Fruit fly (Drosophila melanogaster) whole organism, embryonic: Measurements from ENCODE around the gene CARPB.

Experiments
- CG10366 ChIP-seq: fragments of 200-800 bp; sonication (Bioruptor generic); IDR thresholded peaks from 2 replicates; pipeline ENCODE4 v1.3.6; 2022; ENCODE audit warnings: missing biosample characterization, missing genetic modification characterization
- CG10431 ChIP-seq: fragments of 200-800 bp; sonication (Bioruptor generic); optimal IDR thresholded peaks from 3 replicates; lab custom pipeline; 2018; ENCODE audit warnings: missing biosample characterization, mild to moderate bottlenecking, missing genetic modification characterization
- CG10979 ChIP-seq: fragments of 200-800 bp; sonication (Bioruptor generic); optimal IDR thresholded peaks from 2 replicates; lab custom pipeline; 2018; ENCODE audit warnings: missing biosample characterization, mild to moderate bottlenecking, missing genetic modification characterization, moderate library complexity
- CG12299 ChIP-seq: fragments of 200-800 bp; sonication (Bioruptor generic); optimal IDR thresholded peaks from 2 replicates; lab custom pipeline; 2018; ENCODE audit warnings: missing biosample characterization, mild to moderate bottlenecking, missing genetic modification characterization
- CG12391 ChIP-seq: fragments of 200-800 bp; sonication (Bioruptor generic); optimal IDR thresholded peaks from 3 replicates; lab custom pipeline; 2018; ENCODE audit warnings: missing biosample characterization, mild to moderate bottlenecking, missing genetic modification characterization, moderate library complexity
- CG13424 ChIP-seq: fragments of 200-800 bp; sonication (Bioruptor generic); optimal IDR thresholded peaks from 2 replicates; lab custom pipeline; 2019; ENCODE audit warnings: missing biosample characterization, mild to moderate bottlenecking, missing genetic modification characterization, moderate library complexity
- CG14667 ChIP-seq: fragments of 200-800 bp; sonication (Bioruptor generic); IDR thresholded peaks from 2 replicates; pipeline ENCODE4 v1.3.6; 2022; ENCODE audit warnings: missing biosample characterization, missing genetic modification characterization
- CG15601 ChIP-seq: fragments of 200-800 bp; sonication (Bioruptor generic); optimal IDR thresholded peaks from 3 replicates; lab custom pipeline; 2019; ENCODE audit warnings: missing biosample characterization, mild to moderate bottlenecking, missing genetic modification characterization, moderate library complexity
- CG17328 ChIP-seq: fragments of 200-800 bp; sonication (Bioruptor generic); IDR thresholded peaks from 2 replicates; pipeline ENCODE4 v1.3.6; 2022; ENCODE audit warnings: missing biosample characterization, missing genetic modification characterization
- CG18262 ChIP-seq: fragments of 200-800 bp; optimal IDR thresholded peaks from 3 replicates; lab custom pipeline; 2019; ENCODE audit warnings: missing biosample characterization, mild to moderate bottlenecking, missing genetic modification characterization, moderate library complexity
- CG1832 ChIP-seq: fragments of 200-800 bp; sonication (Bioruptor generic); optimal IDR thresholded peaks from 2 replicates; lab custom pipeline; 2017; ENCODE audit warnings: missing biosample characterization, mild to moderate bottlenecking, missing genetic modification characterization, inconsistent platforms
- CG18619 ChIP-seq: fragments of 200-800 bp; sonication (Bioruptor generic); optimal IDR thresholded peaks from 3 replicates; lab custom pipeline; 2017; ENCODE audit warnings: missing biosample characterization, mild to moderate bottlenecking, missing genetic modification characterization
- CG3281 ChIP-seq: fragments of 200-800 bp; sonication (Bioruptor generic); optimal IDR thresholded peaks from 3 replicates; lab custom pipeline; 2017; ENCODE audit warnings: missing biosample characterization, mild to moderate bottlenecking, missing genetic modification characterization
- CG4424 ChIP-seq: fragments of 200-800 bp; sonication (Bioruptor generic); optimal IDR thresholded peaks from 3 replicates; lab custom pipeline; 2016; ENCODE audit warnings: missing biosample characterization, missing genetic modification characterization
- CG5180 ChIP-seq: fragments of 200-800 bp; sonication (Bioruptor generic); optimal IDR thresholded peaks from 3 replicates; lab custom pipeline; 2017; ENCODE audit warnings: missing biosample characterization, missing genetic modification characterization, mild to moderate bottlenecking, moderate library complexity, missing genetic modification reagents
- CG8924 ChIP-seq: fragments of 200-800 bp; optimal IDR thresholded peaks from 3 replicates; lab custom pipeline; 2019; ENCODE audit warnings: missing biosample characterization, mild to moderate bottlenecking, missing genetic modification characterization, moderate library complexity
- CG9215 ChIP-seq: fragments of 200-800 bp; sonication (Bioruptor generic); IDR thresholded peaks from 2 replicates; pipeline ENCODE4 v1.3.6; 2022; ENCODE audit warnings: missing biosample characterization, missing genetic modification characterization
- Doc2 ChIP-seq: fragments of 200-800 bp; sonication (Bioruptor generic); IDR thresholded peaks from 2 replicates; pipeline ENCODE4 v1.3.6; 2022; ENCODE audit warnings: missing biosample characterization, missing genetic modification characterization
- Drgx ChIP-seq: fragments of 200-800 bp; sonication (Bioruptor generic); IDR thresholded peaks from 2 replicates; pipeline ENCODE4 v1.3.6; 2022; ENCODE audit warnings: missing biosample characterization, missing genetic modification characterization
- E2f2 ChIP-seq: fragments of 200-800 bp; sonication (Bioruptor generic); IDR thresholded peaks from 2 replicates; pipeline ENCODE4 v1.3.6; 2022; ENCODE audit warnings: missing biosample characterization, missing genetic modification characterization
- Eip74EF ChIP-seq, 2 experiments: fragments of 200-800 bp in 1 of 2; fragments of >200 bp in 1 of 2; sonication (Bioruptor generic) in 1 of 2; optimal IDR thresholded peaks; 2 replicates each; lab custom pipeline; 2017 to 2019; ENCODE audit warnings: missing biosample characterization in 2 of 2, missing genetic modification characterization in 2 of 2, mild to moderate bottlenecking in 1 of 2, moderate library complexity in 1 of 2
- Ets65A ChIP-seq: fragments of 200-800 bp; sonication (Bioruptor generic); peaks from one replicate; lab custom pipeline; 2016; ENCODE audit warnings: missing biosample characterization, missing genetic modification characterization
- HLH4C ChIP-seq: fragments of 200-800 bp; sonication (Bioruptor generic); IDR thresholded peaks from 3 replicates; pipeline ENCODE4 v1.3.6; 2022; ENCODE audit warnings: missing biosample characterization, missing genetic modification characterization; ENCODE audit not compliant: partially characterized antibody
- Hmr ChIP-seq: fragments of 200-800 bp; sonication (Bioruptor generic); optimal IDR thresholded peaks from 3 replicates; lab custom pipeline; 2017; ENCODE audit warnings: mild to moderate bottlenecking, missing biosample characterization, missing genetic modification reagents, missing genetic modification characterization
- Hr3 ChIP-seq: fragments of 200-800 bp; sonication (Bioruptor generic); optimal IDR thresholded peaks from 3 replicates; lab custom pipeline; 2016; ENCODE audit warnings: missing biosample characterization, missing genetic modification characterization
- Hr78 ChIP-seq, 2 experiments: fragments of 200-800 bp in 1 of 2; fragments of >200 bp in 1 of 2; sonication (Bioruptor generic) in 1 of 2; optimal IDR thresholded peaks; 2 replicates each; lab custom pipeline; 2017 to 2019; ENCODE audit warnings: missing biosample characterization in 2 of 2, missing genetic modification characterization in 2 of 2, mild to moderate bottlenecking in 1 of 2, moderate library complexity in 1 of 2
- Jarid2 ChIP-seq: fragments of 200-800 bp; sonication (Bioruptor generic); optimal IDR thresholded peaks from 3 replicates; lab custom pipeline; 2017; ENCODE audit warnings: mild to moderate bottlenecking, missing biosample characterization, missing genetic modification reagents, missing genetic modification characterization
- NFAT ChIP-seq: fragments of 200-800 bp; sonication (Bioruptor generic); IDR thresholded peaks from 2 replicates; pipeline ENCODE4 v1.3.6; 2022; ENCODE audit warnings: missing biosample characterization, missing genetic modification characterization
- Neu2 ChIP-seq: fragments of 200-800 bp; sonication (Bioruptor generic); optimal IDR thresholded peaks from 3 replicates; lab custom pipeline; 2016; ENCODE audit warnings: missing biosample characterization, missing genetic modification characterization, borderline replicate concordance
- PHDP ChIP-seq: fragments of 200-800 bp; sonication (Bioruptor generic); optimal IDR thresholded peaks from 3 replicates; lab custom pipeline; 2018; ENCODE audit warnings: missing biosample characterization, mild to moderate bottlenecking, missing genetic modification characterization, moderate library complexity
- Rx ChIP-seq: fragments of 200-800 bp; sonication (Bioruptor generic); IDR thresholded peaks from 2 replicates; pipeline ENCODE4 v1.3.6; 2022; ENCODE audit warnings: missing biosample characterization, missing genetic modification characterization
- Xbp1 ChIP-seq: fragments of 200-800 bp; sonication (Bioruptor generic); optimal IDR thresholded peaks from 3 replicates; lab custom pipeline; 2016; ENCODE audit warnings: missing biosample characterization, mild to moderate bottlenecking, missing genetic modification characterization
- amos ChIP-seq: fragments of 200-800 bp; sonication (Bioruptor generic); IDR thresholded peaks from 2 replicates; pipeline ENCODE4 v1.3.6; 2022; ENCODE audit warnings: missing biosample characterization, missing genetic modification characterization; ENCODE audit not compliant: partially characterized antibody
- caup ChIP-seq: fragments of 200-800 bp; sonication (Bioruptor generic); optimal IDR thresholded peaks from 3 replicates; lab custom pipeline; 2017; ENCODE audit warnings: missing biosample characterization, mild to moderate bottlenecking, missing genetic modification characterization, moderate library complexity; ENCODE audit not compliant: severe bottlenecking
- crp ChIP-seq, 2 experiments: fragments of 200-800 bp; sonication (Bioruptor generic); optimal IDR thresholded peaks; 2 replicates in 1 of 2; 3 replicates in 1 of 2; lab custom pipeline; 2017; ENCODE audit warnings: missing biosample characterization in 2 of 2, missing genetic modification characterization in 2 of 2, mild to moderate bottlenecking in 1 of 2, moderate library complexity in 1 of 2
- cwo ChIP-seq: fragments of 200-800 bp; sonication (Bioruptor generic); optimal IDR thresholded peaks from 3 replicates; lab custom pipeline; 2017; ENCODE audit warnings: missing biosample characterization, missing genetic modification characterization, mild to moderate bottlenecking, moderate library complexity, missing genetic modification reagents
- ems ChIP-seq: fragments of 200-800 bp; sonication (Bioruptor generic); optimal IDR thresholded peaks from 3 replicates; lab custom pipeline; 2016; ENCODE audit warnings: missing biosample characterization, missing genetic modification characterization
- eyg ChIP-seq: fragments of 200-800 bp; sonication (Bioruptor generic); optimal IDR thresholded peaks from 3 replicates; lab custom pipeline; 2016; ENCODE audit warnings: missing biosample characterization, missing genetic modification characterization
- fd64A ChIP-seq: fragments of 200-800 bp; sonication (Bioruptor generic); optimal IDR thresholded peaks from 3 replicates; lab custom pipeline; 2018; ENCODE audit warnings: missing biosample characterization, mild to moderate bottlenecking, missing genetic modification characterization
- gem ChIP-seq: fragments of 200-800 bp; sonication (Bioruptor generic); optimal IDR thresholded peaks from 2 replicates; lab custom pipeline; 2019; ENCODE audit warnings: missing biosample characterization, mild to moderate bottlenecking, missing genetic modification characterization, moderate library complexity
- insv ChIP-seq, 2 experiments: fragments of 200-800 bp; sonication (Bioruptor generic); optimal IDR thresholded peaks; 3 replicates each; lab custom pipeline; 2016 to 2018; ENCODE audit warnings: missing biosample characterization in 2 of 2, missing genetic modification characterization in 2 of 2
- kni ChIP-seq: fragments of 200-800 bp; sonication (Bioruptor generic); optimal IDR thresholded peaks from 3 replicates; lab custom pipeline; 2017; ENCODE audit warnings: mild to moderate bottlenecking, missing biosample characterization, missing genetic modification reagents, missing genetic modification characterization
- luna ChIP-seq: fragments of 200-800 bp; sonication (Bioruptor generic); optimal IDR thresholded peaks from 2 replicates; lab custom pipeline; 2016; ENCODE audit warnings: missing biosample characterization, missing genetic modification characterization
- nerfin-1 ChIP-seq: fragments of 200-800 bp; sonication (Bioruptor generic); optimal IDR thresholded peaks from 3 replicates; lab custom pipeline; 2019; ENCODE audit warnings: missing biosample characterization, mild to moderate bottlenecking, missing genetic modification characterization, moderate library complexity
- oc ChIP-seq: fragments of 200-800 bp; sonication (Bioruptor generic); optimal IDR thresholded peaks from 2 replicates; lab custom pipeline; 2018; ENCODE audit warnings: missing biosample characterization, mild to moderate bottlenecking, missing genetic modification characterization, moderate library complexity
- row ChIP-seq: fragments of 200-800 bp; sonication (Bioruptor generic); IDR thresholded peaks from 3 replicates; pipeline ENCODE4 v1.3.6; 2022; ENCODE audit warnings: missing biosample characterization, missing genetic modification characterization
- sob ChIP-seq: fragments of 200-800 bp; sonication (Bioruptor generic); IDR thresholded peaks from 2 replicates; pipeline ENCODE4 v1.3.6; 2022; ENCODE audit warnings: missing biosample characterization, missing genetic modification characterization
- vnd ChIP-seq: fragments of 200-800 bp; sonication (Bioruptor generic); IDR thresholded peaks from 3 replicates; pipeline ENCODE4 v1.3.6; 2022; ENCODE audit warnings: missing biosample characterization, missing genetic modification characterization; ENCODE audit not compliant: partially characterized antibody

CARPB gene

dm6 chrX:9899535-9900179 is 116.6 kb downstream of the CARPB start, which contains the start of gene CG15249 (continued):
- TF ChIP-seq Hr78 (GFP tag; optimal IDR thresholded peaks at IDR 0.05; lab: Kevin White, UChicago) (peak in 1 of 2 experiments; percentile 8), eyg (no peak), cwo (GFP tag; lab: Kevin White, UChicago) (peak; percentile 42), CG12391 (tag; lab: Kevin White, UChicago) (peak; percentile 62), CG8924 (peak; percentile 74), Neu2 (no peak), vnd (GFP tag; lab: Robert Waterston, UW) (no peak), Eip74EF (GFP tag; optimal IDR thresholded peaks at IDR 0.05; lab: Kevin White, UChicago) (peak in 1 of 2 experiments; percentile 16), caup (GFP tag; lab: Kevin White, UChicago) (no peak), NFAT (no peak), Jarid2 (GFP tag; lab: Kevin White, UChicago) (no peak), PHDP (peak; percentile 57), CG12299 (tag; lab: Kevin White, UChicago) (peak; percentile 34), crp (GFP tag; optimal IDR thresholded peaks at IDR 0.05; lab: Kevin White, UChicago) (no peak), CG10979 (tag; lab: Kevin White, UChicago) (peak; percentile 75), CG18619 (GFP tag; lab: Kevin White, UChicago) (peak; percentile 48), CG15601 (tag; lab: Kevin White, UChicago) (peak; percentile 55), CG10431 (GFP tag; lab: Kevin White, UChicago) (no peak), Ets65A (GFP tag; lab: Kevin White, UChicago) (no peak), row (GFP tag; lab: Robert Waterston, UW) (peak; percentile 46; the same call in 1 of the 3 replicates), CG10366 (peak; percentile 21; the same call in 1 of the 2 replicates), Rx (no peak), Doc2 (GFP tag; lab: Robert Waterston, UW) (no peak), amos (GFP tag; lab: Robert Waterston, UW) (no peak), Hr3 (GFP tag; lab: Kevin White, UChicago) (peak; percentile 53), luna (no peak), CG14667 (GFP tag; lab: Robert Waterston, UW) (no peak), CG1832 (GFP tag; lab: Kevin White, UChicago) (no peak), Drgx (peak; percentile 41), CG9215 (no peak; the same call in 1 of the 2 replicates), kni (GFP tag; lab: Kevin White, UChicago) (no peak), ems (GFP tag; lab: Kevin White, UChicago) (no peak), oc (peak; percentile 24), sob (GFP tag; lab: Robert Waterston, UW) (no peak), CG18262 (tag; lab: Kevin White, UChicago) (peak; percentile 84), nerfin-1 (tag; lab: Kevin White, UChicago) (peak; percentile 51), gem (tag; lab: Kevin White, UChicago) (peak; percentile 79), CG3281 (GFP tag; lab: Kevin White, UChicago) (peak; percentile 27), CG4424 (peak; percentile 34), fd64A (no peak), Hmr (GFP tag; lab: Kevin White, UChicago) (peak; percentile 26), HLH4C (GFP tag; lab: Robert Waterston, UW) (no peak), Xbp1 (peak; percentile 21), CG17328 (no peak), CG13424 (peak; percentile 81), E2f2 (peak; percentile 33; the same call in 1 of the 2 replicates), insv (GFP tag; optimal IDR thresholded peaks at IDR 0.05; lab: Kevin White, UChicago) (no peak), CG5180 (peak; percentile 32)
